Worm (Caenorhabditis elegans) whole organism, late embryonic: ENCODE results near the gene fard-1.

ENCODE experiments used
- ceh-34 ChIP-seq: sonication (generic microtip); optimal IDR thresholded peaks from 2 replicates; lab custom pipeline; 2016; ENCODE audit warnings: mild to moderate bottlenecking, missing genetic modification characterization, missing compliant biosample characterization
- ceh-9 ChIP-seq: sonication (generic microtip); optimal IDR thresholded peaks from 2 replicates; lab custom pipeline; 2016; ENCODE audit warnings: mild to moderate bottlenecking, missing genetic modification characterization, inconsistent platforms, missing compliant biosample characterization
- unc-86 ChIP-seq: sonication (generic microtip); optimal IDR thresholded peaks from 2 replicates; lab custom pipeline; 2016; ENCODE audit warnings: missing genetic modification characterization, missing compliant biosample characterization

DNA sequence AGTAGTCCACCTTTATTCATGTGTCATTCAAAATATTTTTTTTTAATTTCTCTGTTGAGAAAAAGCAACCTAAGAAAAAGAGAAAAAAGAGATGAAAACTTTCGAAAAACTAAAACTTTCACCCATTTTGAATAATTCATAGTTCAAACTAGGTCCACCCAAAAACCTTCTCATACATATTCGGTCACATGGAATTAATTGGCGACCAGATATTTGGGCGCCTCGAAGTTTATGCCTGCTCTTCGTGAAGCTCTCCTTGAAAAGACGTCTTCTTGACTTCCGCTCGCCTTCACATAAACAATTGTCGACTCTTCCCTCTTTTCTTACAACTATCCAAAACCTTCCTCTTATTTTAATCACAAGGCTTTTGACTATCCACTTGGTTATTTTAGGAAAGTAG lies 22.5 kb downstream of the fard-1 start:
- no peak for TF ChIP-seq ceh-9 (tag; lab: Kevin White, UChicago)
- no peak for TF ChIP-seq ceh-34
- TF ChIP-seq unc-86: no peak
